Fruit fly (Drosophila melanogaster) whole organism, adult: ENCODE measurements around the gene CG32832.

ENCODE experiments used
- CG1620 ChIP-seq: fragments of 200-800 bp; sonication (Bioruptor generic); optimal IDR thresholded peaks from 2 replicates; lab custom pipeline; 2016; ENCODE audit warnings: missing biosample characterization, missing genetic modification characterization
- CG33017 ChIP-seq: fragments of 200-800 bp; sonication (Bioruptor generic); optimal IDR thresholded peaks from 2 replicates; lab custom pipeline; 2018; ENCODE audit warnings: missing biosample characterization, mild to moderate bottlenecking, missing genetic modification characterization, moderate library complexity
- CG5204 ChIP-seq: fragments of 200-800 bp; sonication (Bioruptor generic); optimal IDR thresholded peaks from 2 replicates; lab custom pipeline; 2016; ENCODE audit warnings: missing biosample characterization, missing genetic modification characterization
- CG7101 ChIP-seq: fragments of 200-800 bp; sonication (Bioruptor generic); optimal IDR thresholded peaks from 2 replicates; lab custom pipeline; 2018; ENCODE audit warnings: missing biosample characterization, mild to moderate bottlenecking, missing genetic modification characterization, moderate library complexity
- Crg-1 ChIP-seq: fragments of 200-800 bp; sonication (Bioruptor generic); optimal IDR thresholded peaks from 2 replicates; lab custom pipeline; 2016; ENCODE audit warnings: missing biosample characterization, missing genetic modification characterization
- Hr96 ChIP-seq: fragments of 200-800 bp; sonication (Bioruptor generic); optimal IDR thresholded peaks from 2 replicates; lab custom pipeline; 2016; ENCODE audit warnings: missing biosample characterization, missing genetic modification characterization
- Mnt ChIP-seq: fragments of 200-800 bp; sonication (Bioruptor generic); optimal IDR thresholded peaks from 2 replicates; lab custom pipeline; 2016; ENCODE audit warnings: missing biosample characterization, mild to moderate bottlenecking, missing genetic modification characterization
- kay ChIP-seq: fragments of 200-800 bp; sonication (Bioruptor generic); peaks from one replicate; lab custom pipeline; 2016; ENCODE audit warnings: missing biosample characterization, missing genetic modification characterization, borderline replicate concordance
- ovo ChIP-seq: fragments of 200-800 bp; sonication (Bioruptor generic); optimal IDR thresholded peaks from 2 replicates; lab custom pipeline; 2016; ENCODE audit warnings: missing biosample characterization, missing genetic modification characterization
- pad ChIP-seq: fragments of 200-800 bp; sonication (Bioruptor generic); optimal IDR thresholded peaks from 3 replicates; lab custom pipeline; 2017; ENCODE audit warnings: missing biosample characterization, missing genetic modification characterization, mild to moderate bottlenecking, moderate library complexity, missing genetic modification reagents

dm6 chr2L:16852318-16852932 lies 26.7 kb downstream of the CG32832 start, which contains the start of gene CG31810:
- TF ChIP-seq Crg-1: no peak
- no peak for TF ChIP-seq pad (GFP tag; lab: Kevin White, UChicago)
- no peak for TF ChIP-seq kay
- TF ChIP-seq CG7101 (tag; lab: Kevin White, UChicago): no peak
- no peak for TF ChIP-seq CG5204
- TF ChIP-seq CG33017: peak; percentile 15
- no peak for TF ChIP-seq Mnt
- TF ChIP-seq ovo (GFP tag; lab: Kevin White, UChicago): no peak
- TF ChIP-seq CG1620: no peak
- TF ChIP-seq Hr96: no peak
